Worm (Caenorhabditis elegans) whole organism, L1 larva: ENCODE data around the gene twk-28.
A peak's percentile ranks its signal among the peaks of the same experiment; 100 is the strongest.

Experiments
- C04F5.9 ChIP-seq: sonication (generic microtip); optimal IDR thresholded peaks from 2 replicates; lab custom pipeline; 2016; ENCODE audit warnings: missing genetic modification characterization, missing compliant biosample characterization
- Y116A8C.19 ChIP-seq: sonication (generic microtip); optimal IDR thresholded peaks from 2 replicates; lab custom pipeline; 2016; ENCODE audit warnings: missing compliant biosample characterization, missing genetic modification characterization, borderline replicate concordance
- aha-1 ChIP-seq: fragments of 150-350 bp; optimal IDR thresholded peaks from 2 replicates; lab custom pipeline; 2014; ENCODE audit warnings: missing biosample characterization, missing genetic modification characterization
- lin-13 ChIP-seq: fragments of 150-350 bp; optimal IDR thresholded peaks from 2 replicates; lab custom pipeline; 2014; ENCODE audit warnings: missing biosample characterization, missing genetic modification reagents, missing genetic modification characterization
- nhr-11 ChIP-seq: fragments of 150-350 bp; optimal IDR thresholded peaks from 2 replicates; lab custom pipeline; 2014; ENCODE audit warnings: missing biosample characterization, missing genetic modification characterization
- nhr-19 ChIP-seq: fragments of 200-800 bp; sonication (Bioruptor generic); conservative IDR thresholded peaks from 2 replicates; pipeline ENCODE4 v1.3.6; 2022; ENCODE audit warnings: missing genetic modification characterization, missing compliant biosample characterization
- nhr-77 ChIP-seq: fragments of 150-350 bp; optimal IDR thresholded peaks from 2 replicates; lab custom pipeline; 2014; ENCODE audit warnings: missing biosample characterization, missing genetic modification characterization
- pax-3 ChIP-seq: fragments of 200-800 bp; sonication (Bioruptor generic); optimal IDR thresholded peaks from 2 replicates; lab custom pipeline; 2018; ENCODE audit warnings: mild to moderate bottlenecking, missing genetic modification characterization, moderate library complexity, missing compliant biosample characterization
- pqm-1 ChIP-seq: sonication (generic microtip); optimal IDR thresholded peaks from 3 replicates; lab custom pipeline; 2017; ENCODE audit warnings: missing biosample characterization, missing genetic modification characterization
- skn-1 ChIP-seq: fragments of 150-350 bp; optimal IDR thresholded peaks from 2 replicates; lab custom pipeline; 2014; ENCODE audit warnings: missing biosample characterization, missing genetic modification characterization
- vab-15 ChIP-seq: sonication (generic microtip); optimal IDR thresholded peaks from 2 replicates; lab custom pipeline; 2017; ENCODE audit warnings: missing genotype, mild to moderate bottlenecking, missing genetic modification characterization, missing compliant biosample characterization

ce11 chrX:4307559-4308005 lies 28.4 kb upstream of the twk-28 start:
- no peak for TF ChIP-seq Y116A8C.19 (tag; lab: Kevin White, UChicago)
- TF ChIP-seq nhr-11 (tag; lab: Kevin White, UChicago), result no peak
- TF ChIP-seq vab-15 (tag; lab: Kevin White, UChicago), result no peak
- no peak for TF ChIP-seq aha-1 (tag; lab: Kevin White, UChicago)
- no peak for TF ChIP-seq nhr-77 (tag; lab: Kevin White, UChicago)
- no peak for TF ChIP-seq lin-13
- TF ChIP-seq pqm-1 (tag; lab: Kevin White, UChicago), result no peak
- TF ChIP-seq nhr-19 (GFP tag; lab: Robert Waterston, UW), result peak; percentile 37; the same call in 1 of the 2 replicates
- no peak for TF ChIP-seq C04F5.9 (tag; lab: Kevin White, UChicago)
- TF ChIP-seq skn-1 (tag; lab: Kevin White, UChicago), result no peak
- no peak for TF ChIP-seq pax-3 (tag; lab: Kevin White, UChicago)
